Fruit fly (Drosophila melanogaster) whole organism: Measurements from ENCODE around the gene CG4546.

ENCODE experiments used
- psq ChIP-seq: fragments of >200 bp; optimal IDR thresholded peaks from 2 replicates; lab custom pipeline; 2017
- usp ChIP-seq: fragments of >200 bp; optimal IDR thresholded peaks from 2 replicates; lab custom pipeline; 2017; ENCODE audit warnings: missing biosample characterization, missing genetic modification characterization, mixed read lengths

dm6 chr3R:15853347-15853746 is 7.0 kb downstream of the CG4546 start, which contains the start of gene cv-d:
- TF ChIP-seq usp (no peak), psq (lab: Kevin White, UChicago) (no peak)
